Fruit fly (Drosophila melanogaster) whole organism, embryonic: ENCODE results near the gene Mink.

Experiments used
- Blimp-1 ChIP-seq: fragments of 200-800 bp; sonication (Bioruptor generic); optimal IDR thresholded peaks from 3 replicates; lab custom pipeline; 2018; ENCODE audit warnings: missing biosample characterization, missing genetic modification characterization, mild to moderate bottlenecking, moderate library complexity, missing genetic modification reagents
- CG10209 ChIP-seq: fragments of 200-800 bp; sonication (Bioruptor generic); optimal IDR thresholded peaks from 3 replicates; lab custom pipeline; 2017; ENCODE audit warnings: missing biosample characterization, mild to moderate bottlenecking, missing genetic modification characterization, missing genetic modification reagents
- CG10431 ChIP-seq: fragments of 200-800 bp; sonication (Bioruptor generic); optimal IDR thresholded peaks from 3 replicates; lab custom pipeline; 2018; ENCODE audit warnings: missing biosample characterization, mild to moderate bottlenecking, missing genetic modification characterization
- CG11695 ChIP-seq: fragments of 200-800 bp; sonication (Bioruptor generic); IDR thresholded peaks from 3 replicates; pipeline ENCODE4 v1.3.6; 2022; ENCODE audit warnings: missing biosample characterization, missing genetic modification characterization
- CG12104 ChIP-seq: fragments of 200-800 bp; sonication (Bioruptor generic); optimal IDR thresholded peaks from 3 replicates; lab custom pipeline; 2016; ENCODE audit warnings: missing biosample characterization, missing genetic modification characterization
- CG13123 ChIP-seq: fragments of 200-800 bp; sonication (Bioruptor generic); optimal IDR thresholded peaks from 2 replicates; lab custom pipeline; 2016; ENCODE audit warnings: missing biosample characterization, missing genetic modification characterization
- CG15011 ChIP-seq: fragments of 200-800 bp; sonication (Bioruptor generic); optimal IDR thresholded peaks from 3 replicates; lab custom pipeline; 2018; ENCODE audit warnings: missing biosample characterization, mild to moderate bottlenecking, missing genetic modification characterization
- CG1602 ChIP-seq: fragments of 200-800 bp; sonication (Bioruptor generic); optimal IDR thresholded peaks from 3 replicates; lab custom pipeline; 2016; ENCODE audit warnings: missing biosample characterization, missing genetic modification characterization
- CG16863 ChIP-seq: fragments of 200-800 bp; sonication (Bioruptor generic); optimal IDR thresholded peaks from 3 replicates; lab custom pipeline; 2016; ENCODE audit warnings: missing biosample characterization, missing genetic modification characterization
- CG18619 ChIP-seq: fragments of 200-800 bp; sonication (Bioruptor generic); optimal IDR thresholded peaks from 3 replicates; lab custom pipeline; 2017; ENCODE audit warnings: missing biosample characterization, mild to moderate bottlenecking, missing genetic modification characterization
- CG3726 ChIP-seq: fragments of 200-800 bp; sonication (Bioruptor generic); IDR thresholded peaks from 3 replicates; pipeline ENCODE4, ENCODE4 v1.3.6; 2022; ENCODE audit warnings: missing biosample characterization, missing genetic modification characterization
- CG3995 ChIP-seq: fragments of 200-800 bp; sonication (Bioruptor generic); optimal IDR thresholded peaks from 3 replicates; lab custom pipeline; 2016; ENCODE audit warnings: missing biosample characterization, missing genetic modification characterization
- CG4282 ChIP-seq: fragments of 200-800 bp; sonication (Bioruptor generic); optimal IDR thresholded peaks from 2 replicates; lab custom pipeline; 2016; ENCODE audit warnings: missing biosample characterization, missing genetic modification characterization
- CG4707 ChIP-seq: fragments of 200-800 bp; sonication (Bioruptor generic); optimal IDR thresholded peaks from 2 replicates; lab custom pipeline; 2018; ENCODE audit warnings: missing biosample characterization, mild to moderate bottlenecking, missing genetic modification characterization, moderate library complexity
- CG8478 ChIP-seq: fragments of >200 bp; optimal IDR thresholded peaks from 2 replicates; lab custom pipeline; 2018
- CG8924 ChIP-seq: fragments of 200-800 bp; optimal IDR thresholded peaks from 3 replicates; lab custom pipeline; 2019; ENCODE audit warnings: missing biosample characterization, mild to moderate bottlenecking, missing genetic modification characterization, moderate library complexity
- CG8944 ChIP-seq: fragments of 200-800 bp; sonication (Bioruptor generic); optimal IDR thresholded peaks from 3 replicates; lab custom pipeline; 2016; ENCODE audit warnings: missing biosample characterization, missing genetic modification characterization
- CHES-1-like ChIP-seq: fragments of 200-800 bp; sonication (Bioruptor generic); optimal IDR thresholded peaks from 2 replicates; lab custom pipeline; 2016; ENCODE audit warnings: missing biosample characterization, missing genetic modification characterization
- CoRest ChIP-seq: fragments of 200-800 bp; sonication (Bioruptor generic); optimal IDR thresholded peaks from 3 replicates; lab custom pipeline; 2018; ENCODE audit warnings: missing biosample characterization, mild to moderate bottlenecking, missing genetic modification characterization, moderate library complexity
- CrebB ChIP-seq: fragments of 200-800 bp; sonication (Bioruptor generic); optimal IDR thresholded peaks from 3 replicates; lab custom pipeline; 2018; ENCODE audit warnings: missing biosample characterization, mild to moderate bottlenecking, missing genetic modification characterization
- D19B ChIP-seq: fragments of 200-800 bp; sonication (Bioruptor generic); optimal IDR thresholded peaks from 2 replicates; lab custom pipeline; 2017; ENCODE audit warnings: missing biosample characterization, mild to moderate bottlenecking, missing genetic modification characterization
- Deaf1 ChIP-seq: fragments of 200-800 bp; optimal IDR thresholded peaks from 3 replicates; lab custom pipeline; 2019; ENCODE audit warnings: missing biosample characterization, mild to moderate bottlenecking, missing genetic modification characterization, moderate library complexity
- E2f1 ChIP-seq: fragments of 200-800 bp; sonication (Bioruptor generic); IDR thresholded peaks from 2 replicates; pipeline ENCODE4 v1.3.6; 2022; ENCODE audit warnings: missing biosample characterization, missing genetic modification characterization
- E2f2 ChIP-seq: fragments of 200-800 bp; sonication (Bioruptor generic); IDR thresholded peaks from 2 replicates; pipeline ENCODE4 v1.3.6; 2022; ENCODE audit warnings: missing biosample characterization, missing genetic modification characterization
- Hmx ChIP-seq: fragments of 200-800 bp; sonication (Bioruptor generic); optimal IDR thresholded peaks from 2 replicates; lab custom pipeline; 2016; ENCODE audit warnings: missing biosample characterization, missing genetic modification characterization
- Hr3 ChIP-seq: fragments of 200-800 bp; sonication (Bioruptor generic); optimal IDR thresholded peaks from 3 replicates; lab custom pipeline; 2016; ENCODE audit warnings: missing biosample characterization, missing genetic modification characterization
- Mes4 ChIP-seq: fragments of 200-800 bp; sonication (Bioruptor generic); optimal IDR thresholded peaks from 2 replicates; lab custom pipeline; 2016; ENCODE audit warnings: missing biosample characterization, missing genetic modification characterization
- NC2α ChIP-seq: fragments of 200-800 bp; sonication (Bioruptor generic); optimal IDR thresholded peaks from 2 replicates; lab custom pipeline; 2016; ENCODE audit warnings: missing biosample characterization, missing genetic modification characterization
- Oli ChIP-seq: fragments of 200-800 bp; sonication (Bioruptor generic); optimal IDR thresholded peaks from 2 replicates; lab custom pipeline; 2018; ENCODE audit warnings: missing biosample characterization, mild to moderate bottlenecking, missing genetic modification characterization, moderate library complexity
- PHDP ChIP-seq: fragments of 200-800 bp; sonication (Bioruptor generic); optimal IDR thresholded peaks from 3 replicates; lab custom pipeline; 2018; ENCODE audit warnings: missing biosample characterization, mild to moderate bottlenecking, missing genetic modification characterization, moderate library complexity
- Pdp1 ChIP-seq, 2 experiments: fragments of 200-800 bp; sonication (Bioruptor generic); optimal IDR thresholded peaks; 3 replicates each; lab custom pipeline; 2016; ENCODE audit warnings: missing biosample characterization in 2 of 2, missing genetic modification characterization in 2 of 2, mild to moderate bottlenecking in 1 of 2, moderate library complexity in 1 of 2
- Sry-β ChIP-seq: fragments of 200-800 bp; sonication (Bioruptor generic); optimal IDR thresholded peaks from 2 replicates; lab custom pipeline; 2018; ENCODE audit warnings: missing biosample characterization, mild to moderate bottlenecking, missing genetic modification characterization, moderate library complexity
- Vsx1 ChIP-seq: fragments of 200-800 bp; sonication (Bioruptor generic); optimal IDR thresholded peaks from 2 replicates; lab custom pipeline; 2017; ENCODE audit warnings: missing biosample characterization, mild to moderate bottlenecking, missing genetic modification characterization, missing genetic modification reagents
- amos ChIP-seq: fragments of 200-800 bp; sonication (Bioruptor generic); IDR thresholded peaks from 2 replicates; pipeline ENCODE4 v1.3.6; 2022; ENCODE audit warnings: missing biosample characterization, missing genetic modification characterization; ENCODE audit not compliant: partially characterized antibody
- ci ChIP-seq: fragments of 200-800 bp; sonication (Bioruptor generic); IDR thresholded peaks from 3 replicates; pipeline ENCODE4 v1.3.6; 2022; ENCODE audit warnings: missing biosample characterization, missing genetic modification characterization
- danr ChIP-seq: fragments of 200-800 bp; sonication (Bioruptor generic); IDR thresholded peaks from 2 replicates; pipeline ENCODE4 v1.3.6; 2022; ENCODE audit warnings: missing biosample characterization, missing genetic modification characterization
- disco-r ChIP-seq: fragments of 200-800 bp; sonication (Bioruptor generic); optimal IDR thresholded peaks from 2 replicates; lab custom pipeline; 2016; ENCODE audit warnings: missing biosample characterization, missing genetic modification characterization
- dm ChIP-seq: fragments of 200-800 bp; sonication (Bioruptor generic); optimal IDR thresholded peaks from 3 replicates; lab custom pipeline; 2016; ENCODE audit warnings: missing biosample characterization, missing genetic modification characterization
- ems ChIP-seq: fragments of 200-800 bp; sonication (Bioruptor generic); optimal IDR thresholded peaks from 3 replicates; lab custom pipeline; 2016; ENCODE audit warnings: missing biosample characterization, missing genetic modification characterization
- ewg ChIP-seq: fragments of 200-800 bp; sonication (Bioruptor generic); optimal IDR thresholded peaks from 3 replicates; lab custom pipeline; 2017; ENCODE audit warnings: mild to moderate bottlenecking, missing biosample characterization, missing genetic modification reagents, missing genetic modification characterization
- gem ChIP-seq: fragments of 200-800 bp; sonication (Bioruptor generic); optimal IDR thresholded peaks from 2 replicates; lab custom pipeline; 2019; ENCODE audit warnings: missing biosample characterization, mild to moderate bottlenecking, missing genetic modification characterization, moderate library complexity
- ind ChIP-seq: fragments of 200-800 bp; sonication (Bioruptor generic); optimal IDR thresholded peaks from 3 replicates; lab custom pipeline; 2016; ENCODE audit warnings: missing biosample characterization, missing genetic modification characterization
- jumu ChIP-seq: fragments of 200-800 bp; sonication (Bioruptor generic); optimal IDR thresholded peaks from 3 replicates; lab custom pipeline; 2016; ENCODE audit warnings: missing biosample characterization, missing genetic modification characterization
- ken ChIP-seq: fragments of 200-800 bp; sonication (Bioruptor generic); IDR thresholded peaks from 3 replicates; pipeline ENCODE4 v1.3.6; 2022; ENCODE audit warnings: missing biosample characterization, missing genetic modification characterization
- luna ChIP-seq: fragments of 200-800 bp; sonication (Bioruptor generic); optimal IDR thresholded peaks from 2 replicates; lab custom pipeline; 2016; ENCODE audit warnings: missing biosample characterization, missing genetic modification characterization
- p53 ChIP-seq: fragments of 200-800 bp; sonication (Bioruptor generic); optimal IDR thresholded peaks from 2 replicates; lab custom pipeline; 2016; ENCODE audit warnings: missing biosample characterization, missing genetic modification characterization
- pan ChIP-seq, 4 experiments: fragments of >200 bp in 3 of 4; fragments of 200-800 bp in 1 of 4; sonication (Bioruptor generic) in 1 of 4; optimal IDR thresholded peaks in 3 of 4; IDR thresholded peaks in 1 of 4; 2 replicates each; pipeline versions ENCODE4 v1.3.6 to Lab custom; 2017 to 2022; ENCODE audit warnings: missing biosample characterization in 2 of 4, missing genetic modification characterization in 2 of 4, mixed read lengths in 1 of 4
- phol ChIP-seq: fragments of 200-800 bp; sonication (Bioruptor generic); optimal IDR thresholded peaks from 3 replicates; lab custom pipeline; 2018; ENCODE audit warnings: missing biosample characterization, mild to moderate bottlenecking, missing genetic modification characterization, moderate library complexity
- row ChIP-seq: fragments of 200-800 bp; sonication (Bioruptor generic); IDR thresholded peaks from 3 replicates; pipeline ENCODE4 v1.3.6; 2022; ENCODE audit warnings: missing biosample characterization, missing genetic modification characterization
- sens ChIP-seq: fragments of 200-800 bp; sonication (Bioruptor generic); peaks from one replicate; lab custom pipeline; 2016; ENCODE audit warnings: missing biosample characterization, missing genetic modification characterization
- tx ChIP-seq: fragments of 200-800 bp; sonication (Bioruptor generic); optimal IDR thresholded peaks from 2 replicates; lab custom pipeline; 2016; ENCODE audit warnings: missing biosample characterization, missing genetic modification characterization

Mink gene

dm6 chr3R:24962470-24962869, 40.2 kb downstream of the Mink start (continued):
- TF ChIP-seq pan (optimal IDR thresholded peaks at IDR 0.05; lab: Kevin White, UChicago) (no peak), pan (GFP tag; optimal IDR thresholded peaks at IDR 0.05 in 1 of 2, IDR thresholded peaks at IDR 0.05 in 1 of 2) (peak in 1 of 2 experiments; percentile 78), CG4282 (GFP tag; lab: Kevin White, UChicago) (no peak), NC2α (GFP tag; lab: Kevin White, UChicago) (no peak), row (GFP tag; lab: Robert Waterston, UW) (peak; percentile 68; the same call in 2 of the 3 replicates), p53 (GFP tag; lab: Kevin White, UChicago) (no peak), CG13123 (GFP tag; lab: Kevin White, UChicago) (no peak), CG3995 (GFP tag; lab: Kevin White, UChicago) (peak; percentile 29), E2f1 (peak; percentile 65), dm (GFP tag; lab: Kevin White, UChicago) (no peak), ems (peak; percentile 51), Pdp1 (GFP tag; optimal IDR thresholded peaks at IDR 0.05; lab: Kevin White, UChicago) (peak in 1 of 2 experiments; percentile 65), E2f2 (GFP tag; lab: Robert Waterston, UW) (peak; percentile 40; the same call in 1 of the 2 replicates), ci (peak; percentile 86), CG12104 (GFP tag; lab: Kevin White, UChicago) (peak; percentile 25), CG4707 (GFP tag; lab: Kevin White, UChicago) (peak; percentile 20), Mes4 (GFP tag; lab: Kevin White, UChicago) (peak; percentile 32), CG3726 (peak; percentile 71; the same call in 1 of the 3 replicates), Hr3 (GFP tag; lab: Kevin White, UChicago) (peak; percentile 52), danr (GFP tag; lab: Robert Waterston, UW) (peak; percentile 27; the same call in 1 of the 2 replicates), jumu (GFP tag; lab: Kevin White, UChicago) (peak; percentile 49), tx (GFP tag; lab: Kevin White, UChicago) (peak; percentile 40), PHDP (tag; lab: Kevin White, UChicago) (no peak), phol (peak; percentile 67), disco-r (GFP tag; lab: Kevin White, UChicago) (peak; percentile 27), Vsx1 (peak; percentile 64), D19B (GFP tag; lab: Kevin White, UChicago) (peak; percentile 27), ind (peak; percentile 80), Sry-β (GFP tag; lab: Kevin White, UChicago) (no peak), CG18619 (peak; percentile 24), Oli (tag; lab: Kevin White, UChicago) (peak; percentile 76), CG8924 (tag; lab: Kevin White, UChicago) (peak; percentile 50), CHES-1-like (peak; percentile 20), CG1602 (GFP tag; lab: Kevin White, UChicago) (peak; percentile 53), Hmx (no peak), Deaf1 (no peak), CG8478 (lab: Kevin White, UChicago) (no peak), CG10431 (GFP tag; lab: Kevin White, UChicago) (no peak), sens (GFP tag; lab: Kevin White, UChicago) (peak; percentile 95), amos (GFP tag; lab: Robert Waterston, UW) (no peak), Blimp-1 (GFP tag; lab: Kevin White, UChicago) (peak; percentile 40), CG8944 (peak; percentile 10), CG10209 (GFP tag; lab: Kevin White, UChicago) (peak; percentile 49), luna (peak; percentile 31), gem (tag; lab: Kevin White, UChicago) (peak; percentile 81), CoRest (tag; lab: Kevin White, UChicago) (peak; percentile 66), ken (GFP tag; lab: Robert Waterston, UW) (0 out of 3 replicates have a peak, but pooled peaks have one; percentile 41), CG11695 (GFP tag; lab: Robert Waterston, UW) (0 out of 3 replicates have a peak, but pooled peaks have one; percentile 49), ewg (GFP tag; lab: Kevin White, UChicago) (peak; percentile 44), CG16863 (GFP tag; lab: Kevin White, UChicago) (peak; percentile 54), CG15011 (GFP tag; lab: Kevin White, UChicago) (no peak), CrebB (peak; percentile 30)
